Worm (Caenorhabditis elegans): ENCODE results near the gene trpp-5.

trpp-5 gene

DNA sequence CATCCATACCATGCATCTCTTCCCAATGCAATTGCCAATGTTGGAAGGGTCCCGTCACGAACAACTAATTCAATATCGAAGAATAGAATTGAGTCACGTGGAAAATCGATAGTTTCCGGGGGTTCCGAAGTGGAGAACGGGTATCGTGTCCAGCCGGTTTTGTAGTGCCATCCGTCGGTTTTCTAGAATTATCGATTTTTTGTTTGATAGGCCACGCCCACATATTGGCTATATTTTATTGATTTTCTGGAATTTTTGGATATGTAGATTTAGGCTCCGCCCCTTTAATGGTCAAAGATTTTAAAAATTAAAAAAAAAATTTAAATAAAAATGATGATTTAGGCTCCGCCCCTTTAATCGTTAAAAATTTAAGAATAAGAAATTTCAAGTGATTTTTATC is 3.0 kb downstream of the trpp-5 start:
- TF ChIP-seq nhr-2 (tag; optimal IDR thresholded peaks at IDR 0.05): no peak
- TF ChIP-seq blmp-1 (tag; optimal IDR thresholded peaks at IDR 0.05): no peak
- no peak for TF ChIP-seq ceh-39 (tag; optimal IDR thresholded peaks at IDR 0.05)
- no peak for TF ChIP-seq M03D4.4 (tag; optimal IDR thresholded peaks at IDR 0.05)

- TF ChIP-seq sptf-1 (tag; optimal IDR thresholded peaks at IDR 0.05) (no peak), lin-32 (GFP tag; optimal IDR thresholded peaks at IDR 0.05) (no peak), unc-39 (tag; optimal IDR thresholded peaks at IDR 0.05) (no peak), lin-13 (tag; optimal IDR thresholded peaks at IDR 0.05) (no peak), cnd-1 (tag; optimal IDR thresholded peaks at IDR 0.05) (no peak), ztf-11 (tag; optimal IDR thresholded peaks at IDR 0.05) (no peak), ceh-83 (GFP tag; optimal IDR thresholded peaks at IDR 0.05) (no peak), bed-3 (GFP tag; optimal IDR thresholded peaks at IDR 0.05) (no peak), nhr-237 (tag; optimal IDR thresholded peaks at IDR 0.05) (no peak), M03D4.4 (tag; optimal IDR thresholded peaks at IDR 0.05) (no peak), nhr-12 (tag; optimal IDR thresholded peaks at IDR 0.05) (no peak), unc-120 (tag; optimal IDR thresholded peaks at IDR 0.05; ENCODE audit: poor library complexity, severe bottlenecking) (no peak), blmp-1 (tag; optimal IDR thresholded peaks at IDR 0.05) (no peak), ham-2 (GFP tag; optimal IDR thresholded peaks at IDR 0.05) (no peak), unc-62 (GFP tag; optimal IDR thresholded peaks at IDR 0.05) (no peak), zip-8 (tag; optimal IDR thresholded peaks at IDR 0.05) (no peak), hlh-1 (tag; optimal IDR thresholded peaks at IDR 0.05) (no peak), lsy-2 (tag; optimal IDR thresholded peaks at IDR 0.05) (no peak), ces-1 (GFP tag; optimal IDR thresholded peaks at IDR 0.05) (no peak)
Measured at ce11 chrII:12189193-12189592, 13.0 kb downstream of the trpp-5 start.

- TF ChIP-seq ces-1 (GFP tag; optimal IDR thresholded peaks at IDR 0.05) (no peak), nhr-2 (tag; optimal IDR thresholded peaks at IDR 0.05) (no peak), bed-3 (GFP tag; optimal IDR thresholded peaks at IDR 0.05) (no peak), sptf-1 (tag; optimal IDR thresholded peaks at IDR 0.05) (no peak), elt-1 (tag; optimal IDR thresholded peaks at IDR 0.05; ENCODE audit: borderline replicate concordance, insufficient read depth) (no peak), elt-3 (tag; optimal IDR thresholded peaks at IDR 0.05) (no peak), tbx-8 (GFP tag; optimal IDR thresholded peaks at IDR 0.05) (no peak), lin-13 (tag; optimal IDR thresholded peaks at IDR 0.05) (no peak), snpc-4 (tag; optimal IDR thresholded peaks at IDR 0.05) (no peak), nhr-237 (tag; optimal IDR thresholded peaks at IDR 0.05) (no peak), nhr-76 (tag; optimal IDR thresholded peaks at IDR 0.05) (no peak), mls-2 (tag; optimal IDR thresholded peaks at IDR 0.05) (no peak), M03D4.4 (tag; optimal IDR thresholded peaks at IDR 0.05) (no peak), ztf-11 (tag; optimal IDR thresholded peaks at IDR 0.05) (no peak), unc-39 (tag; optimal IDR thresholded peaks at IDR 0.05) (no peak), nhr-28 (tag; optimal IDR thresholded peaks at IDR 0.05) (no peak), sem-2 (GFP tag; optimal IDR thresholded peaks at IDR 0.05) (no peak), ceh-39 (tag; optimal IDR thresholded peaks at IDR 0.05) (no peak)
Measured at ce11 chrII:12186726-12187125, 15.5 kb downstream of the trpp-5 start.

- TF ChIP-seq blmp-1 (tag; optimal IDR thresholded peaks at IDR 0.05) (no peak), snpc-4 (tag; optimal IDR thresholded peaks at IDR 0.05) (no peak), unc-120 (tag; optimal IDR thresholded peaks at IDR 0.05; ENCODE audit: poor library complexity, severe bottlenecking) (no peak), tbx-8 (GFP tag; optimal IDR thresholded peaks at IDR 0.05) (no peak), lsy-2 (tag; optimal IDR thresholded peaks at IDR 0.05) (no peak), zip-8 (tag; optimal IDR thresholded peaks at IDR 0.05) (no peak), nhr-28 (tag; optimal IDR thresholded peaks at IDR 0.05) (no peak), nhr-237 (tag; optimal IDR thresholded peaks at IDR 0.05) (no peak), sptf-1 (tag; optimal IDR thresholded peaks at IDR 0.05) (no peak), mep-1 (tag; optimal IDR thresholded peaks at IDR 0.05) (no peak), ztf-11 (tag; optimal IDR thresholded peaks at IDR 0.05) (no peak), hlh-1 (tag; optimal IDR thresholded peaks at IDR 0.05) (no peak), unc-39 (tag; optimal IDR thresholded peaks at IDR 0.05) (no peak), lin-13 (tag; optimal IDR thresholded peaks at IDR 0.05) (no peak)
Measured at ce11 chrII:12185710-12186109, 16.5 kb downstream of the trpp-5 start, which contains the start of gene Y57A10A.14. Gene Y57A10A.14, plus strand, starts transcription at chrII:12185937.

- TF ChIP-seq zip-8 (tag; optimal IDR thresholded peaks at IDR 0.05) (no peak), mab-5 (tag; optimal IDR thresholded peaks at IDR 0.05) (no peak), ceh-83 (GFP tag; optimal IDR thresholded peaks at IDR 0.05) (no peak), elt-3 (tag; optimal IDR thresholded peaks at IDR 0.05) (no peak), sem-2 (GFP tag; optimal IDR thresholded peaks at IDR 0.05) (no peak), unc-120 (tag; optimal IDR thresholded peaks at IDR 0.05; ENCODE audit: poor library complexity, severe bottlenecking) (no peak), bed-3 (GFP tag; optimal IDR thresholded peaks at IDR 0.05) (no peak), drap-1 (GFP tag; optimal IDR thresholded peaks at IDR 0.05) (no peak), mls-2 (tag; optimal IDR thresholded peaks at IDR 0.05) (no peak), cnd-1 (tag; optimal IDR thresholded peaks at IDR 0.05) (no peak), ceh-39 (tag; optimal IDR thresholded peaks at IDR 0.05) (no peak), blmp-1 (tag; optimal IDR thresholded peaks at IDR 0.05) (no peak)
Measured at ce11 chrII:12184857-12185256, 17.3 kb downstream of the trpp-5 start, which contains the start of gene Y57A10A.13. Gene Y57A10A.13, minus strand, starts transcription at chrII:12184902.

Measured in whole organism, mixed stage, embryonic.